1 fruit fly cellular context compared by ENCODE assay signal in genomic region chrX:19106842-19107557, dm6.
TF ChIP-seq lines count a peak whose summit lies in the region.

No protein-coding gene starts in this region.

TF ChIP-seq in whole organism, embryonic, 481 proteins besides CTCF, POLR2A, EP300 and RAD21 (continued from another document and continues in another):
- no peak for TF ChIP-seq MESR4 (GFP tag; optimal IDR thresholded peaks at IDR 0.05; lab: Kevin White, UChicago)
- TF ChIP-seq Rx (GFP tag; IDR thresholded peaks at IDR 0.05; lab: Robert Waterston, UW), result no peak
- TF ChIP-seq danr (GFP tag; IDR thresholded peaks at IDR 0.05; lab: Robert Waterston, UW), result no peak
- no peak for TF ChIP-seq ham (GFP tag; IDR thresholded peaks at IDR 0.05; lab: Robert Waterston, UW)
- no peak for TF ChIP-seq gsb-n (tag; optimal IDR thresholded peaks at IDR 0.05; lab: Kevin White, UChicago)
- TF ChIP-seq klu (GFP tag; IDR thresholded peaks at IDR 0.05; lab: Robert Waterston, UW), result no peak
- no peak for TF ChIP-seq CG30020 (tag; optimal IDR thresholded peaks at IDR 0.05; lab: Kevin White, UChicago)
- TF ChIP-seq CG18619 (GFP tag; optimal IDR thresholded peaks at IDR 0.05; lab: Kevin White, UChicago), result no peak
- TF ChIP-seq CG10321 (GFP tag; IDR thresholded peaks at IDR 0.05; lab: Robert Waterston, UW), result no peak
- TF ChIP-seq Awh (GFP tag; IDR thresholded peaks at IDR 0.05; lab: Robert Waterston, UW), result no peak
- TF ChIP-seq CG7839 (tag; optimal IDR thresholded peaks at IDR 0.05; lab: Kevin White, UChicago), result peak; percentile 68
- TF ChIP-seq BtbVII (GFP tag; optimal IDR thresholded peaks at IDR 0.05; lab: Kevin White, UChicago), result no peak
- TF ChIP-seq Atf3 (GFP tag; optimal IDR thresholded peaks at IDR 0.05; lab: Kevin White, UChicago), result no peak
- TF ChIP-seq CG7372 (GFP tag; IDR thresholded peaks at IDR 0.05; lab: Robert Waterston, UW), result no peak
- peak; percentile 56 for TF ChIP-seq grau (tag; optimal IDR thresholded peaks at IDR 0.05; lab: Kevin White, UChicago)
- TF ChIP-seq CG18476 (GFP tag; optimal IDR thresholded peaks at IDR 0.05; lab: Kevin White, UChicago), result peak; percentile 15
- peak; percentile 33 for TF ChIP-seq CG3281 (GFP tag; optimal IDR thresholded peaks at IDR 0.05; lab: Kevin White, UChicago)
- TF ChIP-seq rib (GFP tag; IDR thresholded peaks at IDR 0.05; lab: Robert Waterston, UW), result no peak
- TF ChIP-seq ab (GFP tag; optimal IDR thresholded peaks at IDR 0.05; lab: Kevin White, UChicago), result no peak
- TF ChIP-seq mld (GFP tag; IDR thresholded peaks at IDR 0.05; lab: Robert Waterston, UW; ENCODE audit: partially characterized antibody), result no peak
- no peak for TF ChIP-seq Dad (GFP tag; optimal IDR thresholded peaks at IDR 0.05; lab: Kevin White, UChicago)
- no peak for TF ChIP-seq CG11085 (GFP tag; IDR thresholded peaks at IDR 0.05; lab: Robert Waterston, UW)
- TF ChIP-seq CG7556 (GFP tag; optimal IDR thresholded peaks at IDR 0.05; lab: Kevin White, UChicago), result peak; percentile 57
- no peak for TF ChIP-seq CG14860 (GFP tag; IDR thresholded peaks at IDR 0.05; lab: Robert Waterston, UW; ENCODE audit: partially characterized antibody)
- no peak for TF ChIP-seq fd3F (GFP tag; optimal IDR thresholded peaks at IDR 0.05; lab: Kevin White, UChicago)
- TF ChIP-seq CG13624 (GFP tag; optimal IDR thresholded peaks at IDR 0.05; lab: Kevin White, UChicago), result peak; percentile 32
- TF ChIP-seq dimm (GFP tag; IDR thresholded peaks at IDR 0.05; lab: Robert Waterston, UW), result no peak
- no peak for TF ChIP-seq Stat92E (GFP tag; optimal IDR thresholded peaks at IDR 0.05; lab: Kevin White, UChicago)
- TF ChIP-seq NK7.1 (GFP tag; optimal IDR thresholded peaks at IDR 0.05; lab: Kevin White, UChicago), result no peak
- no peak for TF ChIP-seq Doc3 (GFP tag; IDR thresholded peaks at IDR 0.05; lab: Robert Waterston, UW; ENCODE audit: partially characterized antibody)
- TF ChIP-seq CG11456 (GFP tag; IDR thresholded peaks at IDR 0.05; lab: Robert Waterston, UW), result no peak
- peak; percentile 26 for TF ChIP-seq nerfin-1 (tag; optimal IDR thresholded peaks at IDR 0.05; lab: Kevin White, UChicago)
- peak; percentile 50 for TF ChIP-seq CG13424 (tag; optimal IDR thresholded peaks at IDR 0.05; lab: Kevin White, UChicago)
- TF ChIP-seq al (GFP tag; IDR thresholded peaks at IDR 0.05; lab: Robert Waterston, UW), result no peak
- TF ChIP-seq Poxn (GFP tag; IDR thresholded peaks at IDR 0.05; lab: Robert Waterston, UW), result no peak
- TF ChIP-seq CG6254 (GFP tag; optimal IDR thresholded peaks at IDR 0.05; lab: Kevin White, UChicago), result no peak
- TF ChIP-seq kni (GFP tag; optimal IDR thresholded peaks at IDR 0.05; lab: Kevin White, UChicago), result no peak
- TF ChIP-seq nmo (GFP tag; optimal IDR thresholded peaks at IDR 0.05; lab: Kevin White, UChicago), result peak; percentile 69
- TF ChIP-seq CG14965 (GFP tag; optimal IDR thresholded peaks at IDR 0.05; lab: Kevin White, UChicago; ENCODE audit: borderline replicate concordance), result no peak
- no peak for TF ChIP-seq CG2875 (GFP tag; optimal IDR thresholded peaks at IDR 0.05; lab: Kevin White, UChicago)
- no peak for TF ChIP-seq sna (GFP tag; IDR thresholded peaks at IDR 0.05; lab: Robert Waterston, UW; ENCODE audit: partially characterized antibody)
- TF ChIP-seq MTF-1 (GFP tag; optimal IDR thresholded peaks at IDR 0.05; lab: Kevin White, UChicago; ENCODE audit: borderline replicate concordance), result no peak
- TF ChIP-seq btn (GFP tag; optimal IDR thresholded peaks at IDR 0.05; lab: Kevin White, UChicago), result no peak
- TF ChIP-seq CG43689 (GFP tag; IDR thresholded peaks at IDR 0.05; lab: Robert Waterston, UW), result no peak
- no peak for TF ChIP-seq wek (GFP tag; optimal IDR thresholded peaks at IDR 0.05; lab: Kevin White, UChicago)
- no peak for TF ChIP-seq cato (GFP tag; optimal IDR thresholded peaks at IDR 0.05; lab: Kevin White, UChicago; ENCODE audit: borderline replicate concordance)
- no peak for TF ChIP-seq p53 (GFP tag; optimal IDR thresholded peaks at IDR 0.05; lab: Kevin White, UChicago)
- TF ChIP-seq org-1 (GFP tag; optimal IDR thresholded peaks at IDR 0.05; lab: Kevin White, UChicago), result no peak
- no peak for TF ChIP-seq Ets97D (GFP tag; optimal IDR thresholded peaks at IDR 0.05; lab: Kevin White, UChicago)
- TF ChIP-seq tll (GFP tag; optimal IDR thresholded peaks at IDR 0.05; lab: Kevin White, UChicago), result no peak
- TF ChIP-seq CG9876 (GFP tag; optimal IDR thresholded peaks at IDR 0.05; lab: Kevin White, UChicago), result no peak
- TF ChIP-seq lilli (GFP tag; optimal IDR thresholded peaks at IDR 0.05; lab: Kevin White, UChicago), result no peak
- TF ChIP-seq Blimp-1 (GFP tag; optimal IDR thresholded peaks at IDR 0.05; lab: Kevin White, UChicago), result peak; percentile 13
- TF ChIP-seq zen (tag; optimal IDR thresholded peaks at IDR 0.05; lab: Kevin White, UChicago), result no peak
- TF ChIP-seq zfh1 (GFP tag; IDR thresholded peaks at IDR 0.05; lab: Robert Waterston, UW), result no peak
- peak; percentile 42 for TF ChIP-seq CG15269 (tag; optimal IDR thresholded peaks at IDR 0.05; lab: Kevin White, UChicago)
- no peak for TF ChIP-seq CG31388 (GFP tag; optimal IDR thresholded peaks at IDR 0.05; lab: Kevin White, UChicago)
- no peak for TF ChIP-seq crp (GFP tag; optimal IDR thresholded peaks at IDR 0.05; lab: Kevin White, UChicago)
- TF ChIP-seq tna (GFP tag; IDR thresholded peaks at IDR 0.05; lab: Robert Waterston, UW; ENCODE audit: partially characterized antibody), result no peak
- TF ChIP-seq CG3163 (GFP tag; optimal IDR thresholded peaks at IDR 0.05; lab: Kevin White, UChicago), result no peak
- peak; percentile 56 for TF ChIP-seq Abd-B (GFP tag; optimal IDR thresholded peaks at IDR 0.05; lab: Kevin White, UChicago)
- no peak for TF ChIP-seq CG7928 (GFP tag; optimal IDR thresholded peaks at IDR 0.05; lab: Kevin White, UChicago)
- no peak for TF ChIP-seq HLHmδ (GFP tag; optimal IDR thresholded peaks at IDR 0.05; lab: Kevin White, UChicago)
- TF ChIP-seq zfh2 (GFP tag; optimal IDR thresholded peaks at IDR 0.05; lab: Kevin White, UChicago), result no peak
- TF ChIP-seq sens-2 (GFP tag; IDR thresholded peaks at IDR 0.05; lab: Robert Waterston, UW), result no peak
- peak; percentile 2 for TF ChIP-seq jing (GFP tag; optimal IDR thresholded peaks at IDR 0.05; lab: Kevin White, UChicago)
- TF ChIP-seq h (optimal IDR thresholded peaks at IDR 0.05; lab: Kevin White, UChicago), result no peak
- TF ChIP-seq Hr78 (GFP tag; optimal IDR thresholded peaks at IDR 0.05; lab: Kevin White, UChicago), result no peak
- peak; percentile 29; the same call in 1 of the 2 replicates for TF ChIP-seq CG17328 (GFP tag; IDR thresholded peaks at IDR 0.05; lab: Robert Waterston, UW)
- peak; percentile 65 for TF ChIP-seq CG18599 (GFP tag; optimal IDR thresholded peaks at IDR 0.05; lab: Kevin White, UChicago)
- TF ChIP-seq slbo (GFP tag; IDR thresholded peaks at IDR 0.05; lab: Robert Waterston, UW), result 0 out of 2 replicates have a peak, but pooled peaks have one; percentile 27
- peak; percentile 43 for TF ChIP-seq Sox100B (GFP tag; optimal IDR thresholded peaks at IDR 0.05; lab: Kevin White, UChicago)
- peak; percentile 42 for TF ChIP-seq lab (GFP tag; optimal IDR thresholded peaks at IDR 0.05; lab: Kevin White, UChicago)
- no peak for TF ChIP-seq Max (GFP tag; optimal IDR thresholded peaks at IDR 0.05; lab: Kevin White, UChicago)
- TF ChIP-seq wor (GFP tag; IDR thresholded peaks at IDR 0.05; lab: Robert Waterston, UW), result no peak
- TF ChIP-seq CG4404 (GFP tag; IDR thresholded peaks at IDR 0.05; lab: Robert Waterston, UW), result no peak
- no peak for TF ChIP-seq vvl (GFP tag; IDR thresholded peaks at IDR 0.05; lab: Robert Waterston, UW)
- TF ChIP-seq Deaf1 (tag; optimal IDR thresholded peaks at IDR 0.05; lab: Kevin White, UChicago), result no peak
- no peak for TF ChIP-seq Mrtf (GFP tag; IDR thresholded peaks at IDR 0.05; lab: Robert Waterston, UW)
- peak; percentile 52 for TF ChIP-seq esg (GFP tag; conservative IDR thresholded peaks at IDR 0.05; lab: Robert Waterston, UW)
- TF ChIP-seq Lpt (GFP tag; optimal IDR thresholded peaks at IDR 0.05; lab: Kevin White, UChicago), result no peak
- no peak for TF ChIP-seq nerfin-2 (GFP tag; IDR thresholded peaks at IDR 0.05; lab: Robert Waterston, UW; ENCODE audit: partially characterized antibody)
- no peak for TF ChIP-seq H2.0 (GFP tag; IDR thresholded peaks at IDR 0.05; lab: Robert Waterston, UW)
- TF ChIP-seq Bteb2 (GFP tag; optimal IDR thresholded peaks at IDR 0.05; lab: Kevin White, UChicago), result no peak
- TF ChIP-seq ERR (GFP tag; optimal IDR thresholded peaks at IDR 0.05; lab: Kevin White, UChicago), result no peak
- no peak for TF ChIP-seq crc (GFP tag; optimal IDR thresholded peaks at IDR 0.05; lab: Kevin White, UChicago)
- no peak for TF ChIP-seq vnd (GFP tag; IDR thresholded peaks at IDR 0.05; lab: Robert Waterston, UW; ENCODE audit: partially characterized antibody)
- TF ChIP-seq wdn (GFP tag; IDR thresholded peaks at IDR 0.05; lab: Robert Waterston, UW), result no peak
- TF ChIP-seq pan (optimal IDR thresholded peaks at IDR 0.05; lab: Kevin White, UChicago), result no peak
- TF ChIP-seq pan (GFP tag; optimal IDR thresholded peaks at IDR 0.05 in 1 of 2, IDR thresholded peaks at IDR 0.05 in 1 of 2), result peak in 1 of 2 experiments; percentile 57
- TF ChIP-seq E2f2 (GFP tag; IDR thresholded peaks at IDR 0.05; lab: Robert Waterston, UW), result no peak
- no peak for TF ChIP-seq CG5245 (GFP tag; optimal IDR thresholded peaks at IDR 0.05; lab: Kevin White, UChicago)
- TF ChIP-seq Drgx (GFP tag; IDR thresholded peaks at IDR 0.05; lab: Robert Waterston, UW), result 0 out of 2 replicates have a peak, but pooled peaks have one; percentile 17
- peak; percentile 29 for TF ChIP-seq NfI (GFP tag; optimal IDR thresholded peaks at IDR 0.05; lab: Kevin White, UChicago)
- peak in 1 of 2 experiments; percentile 49 for TF ChIP-seq Hr51 (GFP tag; optimal IDR thresholded peaks at IDR 0.05; lab: Kevin White, UChicago)
- TF ChIP-seq HLH3B (GFP tag; IDR thresholded peaks at IDR 0.05; lab: Robert Waterston, UW), result peak; percentile 42; the same call in 1 of the 2 replicates
- no peak for TF ChIP-seq usp (GFP tag; optimal IDR thresholded peaks at IDR 0.05; lab: Kevin White, UChicago)
- TF ChIP-seq Hr39 (optimal IDR thresholded peaks at IDR 0.05; lab: Kevin White, UChicago), result no peak
- peak; percentile 38 for TF ChIP-seq CG12769 (tag; optimal IDR thresholded peaks at IDR 0.05; lab: Kevin White, UChicago)
- TF ChIP-seq tx (GFP tag; optimal IDR thresholded peaks at IDR 0.05; lab: Kevin White, UChicago), result no peak
- TF ChIP-seq CG18262 (tag; optimal IDR thresholded peaks at IDR 0.05; lab: Kevin White, UChicago), result peak; percentile 35
- no peak for TF ChIP-seq CG15011 (GFP tag; optimal IDR thresholded peaks at IDR 0.05; lab: Kevin White, UChicago)
- no peak for TF ChIP-seq CG8944 (GFP tag; optimal IDR thresholded peaks at IDR 0.05; lab: Kevin White, UChicago)
- peak; percentile 17 for TF ChIP-seq shn (GFP tag; optimal IDR thresholded peaks at IDR 0.05; lab: Kevin White, UChicago)
- no peak for TF ChIP-seq emc (GFP tag; optimal IDR thresholded peaks at IDR 0.05; lab: Kevin White, UChicago)
- no peak for TF ChIP-seq Antp (GFP tag; optimal IDR thresholded peaks at IDR 0.05; lab: Kevin White, UChicago)
- TF ChIP-seq fu2 (GFP tag; optimal IDR thresholded peaks at IDR 0.05; lab: Kevin White, UChicago), result no peak
- peak; percentile 61 for TF ChIP-seq CG1603 (tag; optimal IDR thresholded peaks at IDR 0.05; lab: Kevin White, UChicago)
- TF ChIP-seq CG12104 (GFP tag; optimal IDR thresholded peaks at IDR 0.05; lab: Kevin White, UChicago), result no peak
- no peak for TF ChIP-seq CG33557 (GFP tag; optimal IDR thresholded peaks at IDR 0.05; lab: Kevin White, UChicago)
- peak; percentile 4 for TF ChIP-seq CG8281 (tag; optimal IDR thresholded peaks at IDR 0.05; lab: Kevin White, UChicago)
- no peak for TF ChIP-seq CG11093 (GFP tag; IDR thresholded peaks at IDR 0.05; lab: Robert Waterston, UW)
- no peak for TF ChIP-seq CG17912 (GFP tag; optimal IDR thresholded peaks at IDR 0.05; lab: Kevin White, UChicago)
- TF ChIP-seq odd (GFP tag; optimal IDR thresholded peaks at IDR 0.05; lab: Kevin White, UChicago), result no peak
- no peak for TF ChIP-seq CG4360 (GFP tag; IDR thresholded peaks at IDR 0.05; lab: Robert Waterston, UW)
- TF ChIP-seq CG4424 (GFP tag; optimal IDR thresholded peaks at IDR 0.05; lab: Kevin White, UChicago), result peak; percentile 49
- peak; percentile 44 for TF ChIP-seq CG4820 (GFP tag; optimal IDR thresholded peaks at IDR 0.05; lab: Kevin White, UChicago)
- TF ChIP-seq CG2129 (GFP tag; IDR thresholded peaks at IDR 0.05; lab: Robert Waterston, UW; ENCODE audit: partially characterized antibody), result no peak
- TF ChIP-seq CG4328 (GFP tag; optimal IDR thresholded peaks at IDR 0.05; lab: Kevin White, UChicago), result no peak
- TF ChIP-seq yki (optimal IDR thresholded peaks at IDR 0.05; lab: Kevin White, UChicago), result no peak
- peak; percentile 7 for TF ChIP-seq CG8359 (GFP tag; optimal IDR thresholded peaks at IDR 0.05; lab: Kevin White, UChicago; ENCODE audit: borderline replicate concordance)
- TF ChIP-seq gfzf (GFP tag; optimal IDR thresholded peaks at IDR 0.05; lab: Kevin White, UChicago), result no peak
- TF ChIP-seq lbe (GFP tag; optimal IDR thresholded peaks at IDR 0.05; lab: Kevin White, UChicago), result no peak
- no peak for TF ChIP-seq HmgD (GFP tag; optimal IDR thresholded peaks at IDR 0.05; lab: Kevin White, UChicago)
- no peak for TF ChIP-seq pho (GFP tag; optimal IDR thresholded peaks at IDR 0.05; lab: Kevin White, UChicago)
- no peak for TF ChIP-seq ftz-f1 (GFP tag; optimal IDR thresholded peaks at IDR 0.05; lab: Kevin White, UChicago)
- no peak for TF ChIP-seq Vsx1 (GFP tag; optimal IDR thresholded peaks at IDR 0.05; lab: Kevin White, UChicago)
- no peak for TF ChIP-seq CG1792 (GFP tag; optimal IDR thresholded peaks at IDR 0.05; lab: Kevin White, UChicago)
- TF ChIP-seq CG7271 (tag; optimal IDR thresholded peaks at IDR 0.05; lab: Kevin White, UChicago), result no peak
- no peak for TF ChIP-seq Taf1 (GFP tag; IDR thresholded peaks at IDR 0.05; lab: Robert Waterston, UW)
- TF ChIP-seq CG17186 (GFP tag; optimal IDR thresholded peaks at IDR 0.05; lab: Kevin White, UChicago), result no peak
- no peak for TF ChIP-seq cad (GFP tag; optimal IDR thresholded peaks at IDR 0.05; lab: Kevin White, UChicago)
- no peak for TF ChIP-seq hth (optimal IDR thresholded peaks at IDR 0.05; lab: Kevin White, UChicago)
- no peak for TF ChIP-seq CG8478 (optimal IDR thresholded peaks at IDR 0.05; lab: Kevin White, UChicago)
- TF ChIP-seq schlank (tag; optimal IDR thresholded peaks at IDR 0.05; lab: Kevin White, UChicago), result no peak
- no peak for TF ChIP-seq Bgb (GFP tag; IDR thresholded peaks at IDR 0.05; lab: Robert Waterston, UW; ENCODE audit: partially characterized antibody)
- peak; percentile 67 for TF ChIP-seq gem (tag; optimal IDR thresholded peaks at IDR 0.05; lab: Kevin White, UChicago)
